Worm (Caenorhabditis elegans) whole organism, L2 larva: Measurements from ENCODE around the gene nhr-48.

ENCODE experiments used
- C34F6.9 ChIP-seq: fragments of 150-350 bp; optimal IDR thresholded peaks from 2 replicates; lab custom pipeline; 2014; ENCODE audit warnings: missing biosample characterization, missing genetic modification characterization
- R02D3.7 ChIP-seq: fragments of 150-350 bp; optimal IDR thresholded peaks from 2 replicates; lab custom pipeline; 2014; ENCODE audit warnings: missing biosample characterization, missing genetic modification characterization
- Y55F3AM.14 ChIP-seq: fragments of 200-800 bp; sonication (Bioruptor generic); optimal IDR thresholded peaks from 2 replicates; lab custom pipeline; 2018; ENCODE audit warnings: mild to moderate bottlenecking, missing genetic modification characterization, missing compliant biosample characterization
- aly-2 ChIP-seq: fragments of 150-350 bp; optimal IDR thresholded peaks from 2 replicates; lab custom pipeline; 2014; ENCODE audit warnings: missing biosample characterization, missing genetic modification characterization
- ama-1 ChIP-seq: fragments of 150-350 bp; optimal IDR thresholded peaks from 2 replicates; lab custom pipeline; 2018; ENCODE audit warnings: inconsistent platforms
- blmp-1 ChIP-seq: sonication (generic microtip); optimal IDR thresholded peaks from 2 replicates; lab custom pipeline; 2017; ENCODE audit warnings: missing genetic modification characterization, mild to moderate bottlenecking, missing compliant biosample characterization, antibody characterized with exemption, moderate library complexity; ENCODE audit not compliant: insufficient read depth
- ceh-16 ChIP-seq: fragments of 150-350 bp; optimal IDR thresholded peaks from 2 replicates; lab custom pipeline; 2014; ENCODE audit warnings: missing biosample characterization, missing genetic modification characterization
- ceh-82 ChIP-seq: fragments of 150-350 bp; optimal IDR thresholded peaks from 2 replicates; lab custom pipeline; 2014; ENCODE audit warnings: missing biosample characterization, missing genetic modification characterization
- crh-2 ChIP-seq: sonication (generic microtip); optimal IDR thresholded peaks from 2 replicates; lab custom pipeline; 2017; ENCODE audit warnings: missing biosample characterization, missing genetic modification characterization
- dmd-4 ChIP-seq: sonication (generic microtip); optimal IDR thresholded peaks from 2 replicates; lab custom pipeline; 2017; ENCODE audit warnings: missing biosample characterization, missing genetic modification characterization
- egl-27 ChIP-seq: sonication (generic microtip); optimal IDR thresholded peaks from 3 replicates; lab custom pipeline; 2017; ENCODE audit warnings: missing biosample characterization, missing genetic modification reagents, missing genetic modification characterization
- elt-1 ChIP-seq: fragments of 150-350 bp; optimal IDR thresholded peaks from 2 replicates; lab custom pipeline; 2014; ENCODE audit warnings: missing biosample characterization, missing genetic modification characterization
- elt-3 ChIP-seq: sonication (generic microtip); optimal IDR thresholded peaks from 2 replicates; lab custom pipeline; 2017; ENCODE audit warnings: missing biosample characterization, missing genetic modification characterization
- fos-1 ChIP-seq: fragments of 150-350 bp; optimal IDR thresholded peaks from 2 replicates; lab custom pipeline; 2014; ENCODE audit warnings: missing biosample characterization, missing genetic modification characterization
- gmeb-1 ChIP-seq: fragments of 150-350 bp; optimal IDR thresholded peaks from 2 replicates; lab custom pipeline; 2014; ENCODE audit warnings: missing biosample characterization, missing genetic modification characterization
- lin-11 ChIP-seq: fragments of 150-350 bp; sonication (generic microtip); optimal IDR thresholded peaks from 2 replicates; lab custom pipeline; 2014; ENCODE audit warnings: missing biosample characterization, missing genetic modification characterization, inconsistent platforms, mixed read lengths
- lin-13 ChIP-seq: fragments of 150-350 bp; optimal IDR thresholded peaks from 2 replicates; lab custom pipeline; 2014; ENCODE audit warnings: missing biosample characterization, missing genetic modification reagents, missing genetic modification characterization
- lsy-2 ChIP-seq, 2 experiments: fragments of 150-350 bp in 1 of 2; sonication (generic microtip) in 1 of 2; optimal IDR thresholded peaks; 2 replicates each; lab custom pipeline; 2014 to 2017; ENCODE audit warnings: missing biosample characterization in 2 of 2, missing genetic modification characterization in 2 of 2
- mab-5 ChIP-seq: fragments of 150-350 bp; optimal IDR thresholded peaks from 2 replicates; lab custom pipeline; 2014; ENCODE audit warnings: missing biosample characterization, missing genetic modification characterization
- mbf-1 ChIP-seq: sonication (generic microtip); optimal IDR thresholded peaks from 2 replicates; lab custom pipeline; 2017; ENCODE audit warnings: missing biosample characterization, missing genetic modification characterization
- mdl-1 ChIP-seq, 2 experiments: fragments of 150-350 bp in 1 of 2; sonication (generic microtip) in 1 of 2; optimal IDR thresholded peaks; 2 replicates each; lab custom pipeline; 2017; ENCODE audit warnings: missing biosample characterization in 2 of 2, missing genetic modification characterization in 2 of 2
- nhr-10 ChIP-seq: sonication (generic microtip); optimal IDR thresholded peaks from 2 replicates; lab custom pipeline; 2017; ENCODE audit warnings: missing biosample characterization, missing genetic modification characterization
- nhr-11 ChIP-seq: fragments of 150-350 bp; optimal IDR thresholded peaks from 2 replicates; lab custom pipeline; 2014; ENCODE audit warnings: missing biosample characterization, missing genetic modification characterization
- nhr-12 ChIP-seq: fragments of 150-350 bp; optimal IDR thresholded peaks from 2 replicates; lab custom pipeline; 2014; ENCODE audit warnings: missing biosample characterization, missing genetic modification characterization
- nhr-129 ChIP-seq: fragments of 150-350 bp; optimal IDR thresholded peaks from 2 replicates; lab custom pipeline; 2014; ENCODE audit warnings: missing biosample characterization, missing genetic modification characterization
- nhr-21 ChIP-seq: fragments of 150-350 bp; optimal IDR thresholded peaks from 2 replicates; lab custom pipeline; 2014; ENCODE audit warnings: missing biosample characterization, missing genetic modification characterization
- nhr-237 ChIP-seq: fragments of 150-350 bp; optimal IDR thresholded peaks from 2 replicates; lab custom pipeline; 2014; ENCODE audit warnings: missing biosample characterization, missing genetic modification characterization
- nhr-25 ChIP-seq: fragments of 150-350 bp; sonication (generic microtip); optimal IDR thresholded peaks from 3 replicates; lab custom pipeline; 2014; ENCODE audit warnings: missing biosample characterization, missing genetic modification characterization
- nhr-77 ChIP-seq: fragments of 150-350 bp; optimal IDR thresholded peaks from 2 replicates; lab custom pipeline; 2014; ENCODE audit warnings: missing biosample characterization, missing genetic modification characterization
- peb-1 ChIP-seq: fragments of 150-350 bp; optimal IDR thresholded peaks from 2 replicates; lab custom pipeline; 2014; ENCODE audit warnings: missing biosample characterization, missing genetic modification characterization
- sem-4 ChIP-seq: fragments of 150-350 bp; optimal IDR thresholded peaks from 2 replicates; lab custom pipeline; 2014; ENCODE audit warnings: missing biosample characterization, missing genetic modification reagents, missing genetic modification characterization
- skn-1 ChIP-seq: sonication (generic microtip); optimal IDR thresholded peaks from 2 replicates; lab custom pipeline; 2017; ENCODE audit warnings: missing biosample characterization, missing genetic modification characterization
- sma-3 ChIP-seq: sonication (generic microtip); optimal IDR thresholded peaks from 2 replicates; lab custom pipeline; 2016; ENCODE audit warnings: missing genetic modification reagents, missing genetic modification characterization, missing compliant biosample characterization
- sma-9 ChIP-seq, 2 experiments: fragments of 150-350 bp in 1 of 2; sonication (generic microtip) in 1 of 2; optimal IDR thresholded peaks; 2 replicates each; lab custom pipeline; 2014 to 2016; ENCODE audit warnings: missing genetic modification characterization in 2 of 2, mild to moderate bottlenecking in 1 of 2, missing biosample characterization in 1 of 2, missing compliant biosample characterization in 1 of 2, missing genetic modification reagents in 1 of 2, moderate library complexity in 1 of 2
- snpc-4 ChIP-seq: fragments of 150-350 bp; optimal IDR thresholded peaks from 2 replicates; lab custom pipeline; 2014; ENCODE audit warnings: missing biosample characterization, missing genetic modification characterization
- unc-39 ChIP-seq: fragments of 150-350 bp; optimal IDR thresholded peaks from 2 replicates; lab custom pipeline; 2014; ENCODE audit warnings: missing biosample characterization, missing genetic modification characterization
- unc-55 ChIP-seq: fragments of 150-350 bp; sonication (generic microtip); optimal IDR thresholded peaks from 3 replicates; lab custom pipeline; 2014; ENCODE audit warnings: missing biosample characterization, missing genetic modification reagents, missing genetic modification characterization
- unc-62 ChIP-seq: fragments of 150-350 bp; optimal IDR thresholded peaks from 2 replicates; lab custom pipeline; 2014; ENCODE audit warnings: missing biosample characterization, missing genetic modification reagents, missing genetic modification characterization
- zag-1 ChIP-seq: fragments of 150-350 bp; optimal IDR thresholded peaks from 2 replicates; lab custom pipeline; 2014; ENCODE audit warnings: missing biosample characterization, missing genetic modification characterization
- ztf-11 ChIP-seq: sonication (generic microtip); optimal IDR thresholded peaks from 2 replicates; lab custom pipeline; 2017; ENCODE audit warnings: missing biosample characterization, missing genetic modification characterization
- ztf-4 ChIP-seq: fragments of 150-350 bp; optimal IDR thresholded peaks from 2 replicates; lab custom pipeline; 2014; ENCODE audit warnings: missing biosample characterization, missing genetic modification characterization

The nhr-48 gene

ce11 chrX:15724994-15725393 is 17.0 kb downstream of the nhr-48 start (continued):
- TF ChIP-seq dmd-4 (tag; lab: Kevin White, UChicago) (no peak), snpc-4 (tag; lab: Kevin White, UChicago) (peak; percentile 34), lin-13 (no peak), unc-55 (GFP tag; lab: Kevin White, UChicago) (peak; percentile 57), gmeb-1 (tag; lab: Kevin White, UChicago) (peak; percentile 63), unc-62 (GFP tag; lab: Kevin White, UChicago) (no peak), ztf-4 (tag; lab: Kevin White, UChicago) (no peak), peb-1 (tag; lab: Kevin White, UChicago) (no peak), mbf-1 (tag; lab: Kevin White, UChicago) (no peak), nhr-11 (tag; lab: Kevin White, UChicago) (no peak), skn-1 (no peak), egl-27 (tag; lab: Kevin White, UChicago) (no peak), ceh-82 (tag; lab: Kevin White, UChicago) (no peak), nhr-21 (tag; lab: Kevin White, UChicago) (no peak)

ce11 chrX:15725566-15726173 is 17.7 kb downstream of the nhr-48 start, which contains the start of gene lin-15B:
TSS of gene lin-15B (plus strand) at chrX:15726123.
- TF ChIP-seq zag-1 (tag; lab: Kevin White, UChicago) = no peak
- no peak for TF ChIP-seq gmeb-1 (tag; lab: Kevin White, UChicago)

ce11 chrX:15730342-15730741 is 22.3 kb downstream of the nhr-48 start:
- TF ChIP-seq nhr-12 (tag; lab: Kevin White, UChicago) (no peak), aly-2 (tag; lab: Kevin White, UChicago) (no peak), elt-3 (tag; lab: Kevin White, UChicago) (no peak), elt-1 (tag; lab: Kevin White, UChicago) (no peak), mbf-1 (tag; lab: Kevin White, UChicago) (no peak), unc-39 (tag; lab: Kevin White, UChicago) (no peak), mdl-1 (tag; optimal IDR thresholded peaks at IDR 0.05; lab: Kevin White, UChicago) (no peak), Y55F3AM.14 (GFP tag; lab: Kevin White, UChicago) (no peak), nhr-10 (no peak), snpc-4 (tag; lab: Kevin White, UChicago) (no peak), mab-5 (tag; lab: Kevin White, UChicago) (no peak), blmp-1 (tag; lab: Kevin White, UChicago) (no peak), fos-1 (tag; lab: Kevin White, UChicago) (no peak), ama-1 (lab: Kevin White, UChicago) (no peak), dmd-4 (tag; lab: Kevin White, UChicago) (no peak), unc-55 (GFP tag; lab: Kevin White, UChicago) (no peak), nhr-25 (no peak), zag-1 (tag; lab: Kevin White, UChicago) (no peak), sem-4 (tag; lab: Kevin White, UChicago) (no peak), nhr-237 (no peak)

ce11 chrX:15731668-15732067 is 23.7 kb downstream of the nhr-48 start, which contains the start of gene lin-15A:
TSS of gene lin-15A (plus strand) at chrX:15731968.
- TF ChIP-seq R02D3.7 = no peak
- no peak for TF ChIP-seq unc-39 (tag; lab: Kevin White, UChicago)
- no peak for TF ChIP-seq blmp-1 (tag; lab: Kevin White, UChicago)

DNA sequence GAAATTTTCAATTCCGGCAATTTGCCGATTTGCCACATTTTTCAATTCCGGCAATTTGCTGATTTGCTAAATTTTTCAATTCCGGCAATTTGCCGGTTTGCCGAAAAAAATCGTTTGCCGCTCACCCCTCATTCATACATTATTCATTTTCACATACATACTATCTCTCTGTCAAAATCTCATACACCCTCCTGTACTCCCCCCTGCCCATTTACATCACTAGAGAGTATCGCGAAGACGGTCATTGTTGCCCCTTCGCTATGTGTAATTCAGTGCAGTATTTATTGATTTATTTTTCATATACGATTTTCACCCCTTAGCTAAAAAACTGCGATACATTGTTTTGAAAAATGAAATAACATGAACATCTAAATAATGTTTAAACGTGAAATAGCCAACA is 28.4 kb downstream of the nhr-48 start:
- TF ChIP-seq mab-5 (tag; lab: Kevin White, UChicago) (peak; percentile 30), gmeb-1 (tag; lab: Kevin White, UChicago) (peak; percentile 80), nhr-77 (tag; lab: Kevin White, UChicago) (peak; percentile 55), lin-11 (tag; lab: Kevin White, UChicago) (peak; percentile 9), nhr-237 (peak; percentile 40), ama-1 (lab: Kevin White, UChicago) (no peak), sem-4 (tag; lab: Kevin White, UChicago) (peak; percentile 57), Y55F3AM.14 (GFP tag; lab: Kevin White, UChicago) (no peak), nhr-21 (tag; lab: Kevin White, UChicago) (peak; percentile 86), ceh-16 (tag; lab: Kevin White, UChicago) (peak; percentile 46), ztf-11 (tag; lab: Kevin White, UChicago) (no peak), crh-2 (tag; lab: Kevin White, UChicago) (peak; percentile 89), nhr-25 (no peak), unc-55 (GFP tag; lab: Kevin White, UChicago) (peak; percentile 54), unc-39 (tag; lab: Kevin White, UChicago) (no peak), blmp-1 (tag; lab: Kevin White, UChicago) (no peak), sma-3 (peak; percentile 86), lin-13 (peak; percentile 78), snpc-4 (tag; lab: Kevin White, UChicago) (peak; percentile 68), sma-9 (GFP tag; optimal IDR thresholded peaks at IDR 0.05; lab: Kevin White, UChicago) (peak; percentile 83), sma-9 (tag; optimal IDR thresholded peaks at IDR 0.05; lab: Kevin White, UChicago) (no peak), lsy-2 (tag; optimal IDR thresholded peaks at IDR 0.05; lab: Kevin White, UChicago) (peak; percentile 44 to 71), fos-1 (tag; lab: Kevin White, UChicago) (peak; percentile 55), C34F6.9 (tag; lab: Kevin White, UChicago) (peak; percentile 32), nhr-129 (tag; lab: Kevin White, UChicago) (peak; percentile 85), mdl-1 (tag; optimal IDR thresholded peaks at IDR 0.05; lab: Kevin White, UChicago) (peak in 1 of 2 experiments; percentile 7), aly-2 (tag; lab: Kevin White, UChicago) (no peak), egl-27 (tag; lab: Kevin White, UChicago) (peak; percentile 34)
